Worm (Caenorhabditis elegans) whole organism, L3 larva: ENCODE results near the gene ugt-53.

Experiments used
- nhr-77 ChIP-seq: fragments of 150-350 bp; optimal IDR thresholded peaks from 2 replicates; lab custom pipeline; 2014; ENCODE audit warnings: missing biosample characterization, missing genetic modification characterization
- pqm-1 ChIP-seq: fragments of 150-350 bp; optimal IDR thresholded peaks from 2 replicates; lab custom pipeline; 2017; ENCODE audit warnings: missing biosample characterization, missing genetic modification characterization, inconsistent platforms
- snpc-4 ChIP-seq: fragments of 150-350 bp; optimal IDR thresholded peaks from 2 replicates; lab custom pipeline; 2014; ENCODE audit warnings: missing biosample characterization, missing genetic modification characterization
- tbx-2 ChIP-seq: sonication (generic microtip); optimal IDR thresholded peaks from 2 replicates; lab custom pipeline; 2016; ENCODE audit warnings: mild to moderate bottlenecking, missing genetic modification characterization, missing compliant biosample characterization

ce11 chrV:2871754-2872504 is 22.8 kb downstream of the ugt-53 start:
- no peak for TF ChIP-seq nhr-77 (tag; lab: Kevin White, UChicago)
- no peak for TF ChIP-seq tbx-2
- no peak for TF ChIP-seq pqm-1
- TF ChIP-seq snpc-4, result no peak
